In genomic region chr3L:10813911-10814310, dm6 we compare ENCODE assay signal across 4 fruit fly cellular contexts.
A peak's percentile ranks its signal among the peaks of the same experiment; 100 is the strongest.
TF ChIP-seq lines count a peak whose summit lies in the region.

No protein-coding gene starts in this region.

- no peak for TF ChIP-seq CTCF in whole organism, embryonic (GFP tag; optimal IDR thresholded peaks at IDR 0.05; lab: Kevin White, UChicago)

TF ChIP-seq in whole organism, embryonic, 481 proteins besides CTCF, POLR2A, EP300 and RAD21:
- 0 out of 2 replicates have a peak, but pooled peaks have one; percentile 23 for TF ChIP-seq CG32772 (GFP tag; IDR thresholded peaks at IDR 0.05; lab: Robert Waterston, UW)
- TF ChIP-seq abd-A (tag; optimal IDR thresholded peaks at IDR 0.05; lab: Kevin White, UChicago) = peak; percentile 85
- TF ChIP-seq bsh (GFP tag; optimal IDR thresholded peaks at IDR 0.05; lab: Kevin White, UChicago) = peak in 1 of 2 experiments; percentile 3
- peak; percentile 61 for TF ChIP-seq nom (GFP tag; optimal IDR thresholded peaks at IDR 0.05; lab: Kevin White, UChicago)
- TF ChIP-seq Drgx (GFP tag; IDR thresholded peaks at IDR 0.05; lab: Robert Waterston, UW) = peak; percentile 42
- no peak for TF ChIP-seq CG8359 (GFP tag; optimal IDR thresholded peaks at IDR 0.05; lab: Kevin White, UChicago; ENCODE audit: borderline replicate concordance)
- no peak for TF ChIP-seq seq (GFP tag; IDR thresholded peaks at IDR 0.05; lab: Robert Waterston, UW)

TF ChIP-seq in whole organism, prepupa, 60 proteins besides CTCF, POLR2A, EP300 and RAD21 (continues in another document):
- TF ChIP-seq CG10631 (GFP tag; optimal IDR thresholded peaks at IDR 0.05; lab: Kevin White, UChicago) = no peak
- TF ChIP-seq CG15336 (GFP tag; IDR thresholded peaks at IDR 0.05; lab: Robert Waterston, UW) = peak; percentile 41; the same call in 1 of the 2 replicates
- no peak for TF ChIP-seq Smox (GFP tag; optimal IDR thresholded peaks at IDR 0.05; lab: Kevin White, UChicago)
- peak; percentile 15 for TF ChIP-seq Ets96B (tag; optimal IDR thresholded peaks at IDR 0.05; lab: Kevin White, UChicago)
- TF ChIP-seq Sox15 (GFP tag; optimal IDR thresholded peaks at IDR 0.05; lab: Kevin White, UChicago) = no peak
- no peak for TF ChIP-seq Sox14 (GFP tag; optimal IDR thresholded peaks at IDR 0.05; lab: Kevin White, UChicago)
- peak; percentile 57; the same call in 2 of the 3 replicates for TF ChIP-seq CG6163 (GFP tag; IDR thresholded peaks at IDR 0.05; lab: Robert Waterston, UW)
- peak; percentile 87 for TF ChIP-seq eg (GFP tag; IDR thresholded peaks at IDR 0.05; lab: Robert Waterston, UW)
- peak; percentile 41 for TF ChIP-seq spab (GFP tag; optimal IDR thresholded peaks at IDR 0.05; lab: Kevin White, UChicago)
- TF ChIP-seq Met (GFP tag; optimal IDR thresholded peaks at IDR 0.05; lab: Kevin White, UChicago) = no peak
- TF ChIP-seq CG10669 (GFP tag; optimal IDR thresholded peaks at IDR 0.05; lab: Kevin White, UChicago) = no peak
- peak; percentile 36 for TF ChIP-seq CG3032 (tag; optimal IDR thresholded peaks at IDR 0.05; lab: Kevin White, UChicago)
- TF ChIP-seq CG34406 (GFP tag; optimal IDR thresholded peaks at IDR 0.05; lab: Kevin White, UChicago) = no peak
- TF ChIP-seq CG8319 (GFP tag; optimal IDR thresholded peaks at IDR 0.05; lab: Kevin White, UChicago) = no peak
- TF ChIP-seq salr (GFP tag; optimal IDR thresholded peaks at IDR 0.05; lab: Kevin White, UChicago) = peak in 1 of 2 experiments; percentile 39
- no peak for TF ChIP-seq CG6792 (GFP tag; optimal IDR thresholded peaks at IDR 0.05; lab: Kevin White, UChicago)
- TF ChIP-seq achi (GFP tag; optimal IDR thresholded peaks at IDR 0.05; lab: Kevin White, UChicago) = no peak
- no peak for TF ChIP-seq lz (GFP tag; optimal IDR thresholded peaks at IDR 0.05; lab: Kevin White, UChicago)
- no peak for TF ChIP-seq CG7368 (GFP tag; optimal IDR thresholded peaks at IDR 0.05; lab: Kevin White, UChicago)
- no peak for TF ChIP-seq cyc (GFP tag; optimal IDR thresholded peaks at IDR 0.05; lab: Kevin White, UChicago)
- no peak for TF ChIP-seq Ets21C (GFP tag; optimal IDR thresholded peaks at IDR 0.05; lab: Kevin White, UChicago)
- no peak for TF ChIP-seq Hr39 (GFP tag; optimal IDR thresholded peaks at IDR 0.05; lab: Kevin White, UChicago)
- TF ChIP-seq fd85E (GFP tag; optimal IDR thresholded peaks at IDR 0.05; lab: Kevin White, UChicago) = no peak
- TF ChIP-seq Sox102F (GFP tag; optimal IDR thresholded peaks at IDR 0.05; lab: Kevin White, UChicago) = no peak
- TF ChIP-seq CG32006 (GFP tag; optimal IDR thresholded peaks at IDR 0.05; lab: Kevin White, UChicago) = peak; percentile 20
- TF ChIP-seq CG9139 (GFP tag; optimal IDR thresholded peaks at IDR 0.05; lab: Kevin White, UChicago) = peak; percentile 64
- TF ChIP-seq ss (GFP tag; optimal IDR thresholded peaks at IDR 0.05; lab: Kevin White, UChicago) = peak; percentile 47 to 66
- no peak for TF ChIP-seq Gug (GFP tag; IDR thresholded peaks at IDR 0.05; lab: Robert Waterston, UW)
- TF ChIP-seq CG11902 (GFP tag; optimal IDR thresholded peaks at IDR 0.05; lab: Kevin White, UChicago) = no peak

TF ChIP-seq in whole organism, pupa, 21 proteins besides CTCF, POLR2A, EP300 and RAD21:
- peak; percentile 26 for TF ChIP-seq CG8301 (tag; optimal IDR thresholded peaks at IDR 0.05; lab: Kevin White, UChicago)
- peak; percentile 37 for TF ChIP-seq CG34367 (tag; optimal IDR thresholded peaks at IDR 0.05; lab: Kevin White, UChicago)
- no peak for TF ChIP-seq CG9948 (tag; optimal IDR thresholded peaks at IDR 0.05; lab: Kevin White, UChicago)
- TF ChIP-seq CG17806 (tag; optimal IDR thresholded peaks at IDR 0.05; lab: Kevin White, UChicago) = peak; percentile 38
- peak; percentile 73 for TF ChIP-seq CG4496 (GFP tag; IDR thresholded peaks at IDR 0.05; lab: Robert Waterston, UW)
- TF ChIP-seq rn (GFP tag; IDR thresholded peaks at IDR 0.05; lab: Robert Waterston, UW) = no peak
- peak; percentile 32; the same call in 1 of the 3 replicates for TF ChIP-seq fd96Ca (GFP tag; IDR thresholded peaks at IDR 0.05; lab: Robert Waterston, UW)
- peak; percentile 47; the same call in 1 of the 2 replicates for TF ChIP-seq Ets98B (GFP tag; IDR thresholded peaks at IDR 0.05; lab: Robert Waterston, UW)
- no peak for TF ChIP-seq CG10348 (GFP tag; IDR thresholded peaks at IDR 0.05; lab: Robert Waterston, UW)
- no peak for TF ChIP-seq EcR (GFP tag; optimal IDR thresholded peaks at IDR 0.05; lab: Kevin White, UChicago)
- no peak for TF ChIP-seq Pif1B (GFP tag; optimal IDR thresholded peaks at IDR 0.05; lab: Kevin White, UChicago)
- TF ChIP-seq CG8159 (tag; optimal IDR thresholded peaks at IDR 0.05; lab: Kevin White, UChicago) = peak; percentile 58
- TF ChIP-seq gl (tag; optimal IDR thresholded peaks at IDR 0.05; lab: Kevin White, UChicago) = peak; percentile 9
- peak; percentile 77 for TF ChIP-seq CG12605 (GFP tag; IDR thresholded peaks at IDR 0.05; lab: Robert Waterston, UW)
- TF ChIP-seq CG13204 (GFP tag; optimal IDR thresholded peaks at IDR 0.05; lab: Kevin White, UChicago) = peak; percentile 17
- peak; percentile 39 for TF ChIP-seq CG14655 (GFP tag; optimal IDR thresholded peaks at IDR 0.05; lab: Kevin White, UChicago)
- peak; percentile 38 for TF ChIP-seq CG15710 (tag; optimal IDR thresholded peaks at IDR 0.05; lab: Kevin White, UChicago)
- TF ChIP-seq Pif1A (GFP tag; optimal IDR thresholded peaks at IDR 0.05; lab: Kevin White, UChicago) = no peak
- TF ChIP-seq D1 (tag; optimal IDR thresholded peaks at IDR 0.05; lab: Kevin White, UChicago) = no peak
- no peak for TF ChIP-seq Snoo (tag; optimal IDR thresholded peaks at IDR 0.05; lab: Kevin White, UChicago)
- TF ChIP-seq CG32121 (GFP tag; IDR thresholded peaks at IDR 0.05; lab: Robert Waterston, UW) = peak; percentile 49; the same call in 1 of the 2 replicates

TF ChIP-seq in whole organism, wandering third instar larva, 38 proteins besides CTCF, POLR2A, EP300 and RAD21:
- peak; percentile 18 for TF ChIP-seq Sp1 (GFP tag; optimal IDR thresholded peaks at IDR 0.05; lab: Kevin White, UChicago)
- no peak for TF ChIP-seq brk (GFP tag; optimal IDR thresholded peaks at IDR 0.05; lab: Kevin White, UChicago)

Comparison
In these comparisons a context has a peak if more than half of its experiments do, and no peak if none do; other contexts are left out.
1. Of the 7 proteins assayed by ChIP-seq in both whole organism, embryonic and whole organism, prepupa: peak only in whole organism, embryonic: none; only in whole organism, prepupa: CG16779; in both: none; in neither: 6.